Worm (Caenorhabditis elegans): Measurements from ENCODE around the gene smr-1.

smr-1 gene

ce11 chrIII:1169622-1170021, 26.6 kb downstream of the smr-1 start:
- TF ChIP-seq ceh-36 (tag; optimal IDR thresholded peaks at IDR 0.05) (peak; percentile 86), tra-4 (tag; optimal IDR thresholded peaks at IDR 0.05) (no peak)

ce11 chrIII:1173331-1173730, 30.4 kb downstream of the smr-1 start:
- no peak for TF ChIP-seq sea-1 (GFP tag; conservative IDR thresholded peaks at IDR 0.05)
- TF ChIP-seq hmg-4 (GFP tag; optimal IDR thresholded peaks at IDR 0.05) = no peak
- TF ChIP-seq ama-1 (optimal IDR thresholded peaks at IDR 0.05) = no peak
- no peak for TF ChIP-seq F13C5.2 (tag; optimal IDR thresholded peaks at IDR 0.05)
- no peak for TF ChIP-seq tbx-11 (GFP tag; IDR thresholded peaks at IDR 0.05)
- TF ChIP-seq hnd-1 (tag; optimal IDR thresholded peaks at IDR 0.05) = no peak
- TF ChIP-seq ceh-36 (tag; optimal IDR thresholded peaks at IDR 0.05) = no peak
- TF ChIP-seq tra-4 (tag; optimal IDR thresholded peaks at IDR 0.05) = no peak
- TF ChIP-seq flt-1 (GFP tag; IDR thresholded peaks at IDR 0.05) = no peak
- TF ChIP-seq ceh-13 (GFP tag; optimal IDR thresholded peaks at IDR 0.05) = no peak
- no peak for TF ChIP-seq hmbx-1 (tag; optimal IDR thresholded peaks at IDR 0.05)
- no peak for TF ChIP-seq ets-7 (tag; optimal IDR thresholded peaks at IDR 0.05)

- TF ChIP-seq hnd-1 (tag; optimal IDR thresholded peaks at IDR 0.05) (no peak), ceh-13 (GFP tag; optimal IDR thresholded peaks at IDR 0.05) (no peak), sea-1 (GFP tag; conservative IDR thresholded peaks at IDR 0.05) (no peak)
These were observed 33.2 kb downstream of the smr-1 start, which contains the start of gene eak-3 for ce11 chrIII:1176080-1176608. eak-3 (minus strand) TSS chrIII:1176558.

ce11 chrIII:1179006-1179405, 36.0 kb downstream of the smr-1 start:
- TF ChIP-seq aly-1 (tag; optimal IDR thresholded peaks at IDR 0.05) = no peak
- TF ChIP-seq B0310.2 (tag; optimal IDR thresholded peaks at IDR 0.05) = no peak
- no peak for TF ChIP-seq F13C5.2 (tag; optimal IDR thresholded peaks at IDR 0.05)
- TF ChIP-seq ets-7 (tag; optimal IDR thresholded peaks at IDR 0.05) = no peak
- no peak for TF ChIP-seq pes-1 (GFP tag; IDR thresholded peaks at IDR 0.05)
- no peak for TF ChIP-seq flt-1 (GFP tag; IDR thresholded peaks at IDR 0.05)
- TF ChIP-seq hmbx-1 (tag; optimal IDR thresholded peaks at IDR 0.05) = no peak
- no peak for TF ChIP-seq scrt-1 (GFP tag; IDR thresholded peaks at IDR 0.05)
- no peak for TF ChIP-seq hmg-4 (GFP tag; optimal IDR thresholded peaks at IDR 0.05)
- no peak for TF ChIP-seq sea-1 (GFP tag; conservative IDR thresholded peaks at IDR 0.05)
- no peak for TF ChIP-seq ceh-13 (GFP tag; optimal IDR thresholded peaks at IDR 0.05)
- no peak for TF ChIP-seq ama-1 (optimal IDR thresholded peaks at IDR 0.05)
- no peak for TF ChIP-seq tra-4 (tag; optimal IDR thresholded peaks at IDR 0.05)
- TF ChIP-seq ceh-36 (tag; optimal IDR thresholded peaks at IDR 0.05) = no peak
- no peak for TF ChIP-seq hnd-1 (tag; optimal IDR thresholded peaks at IDR 0.05)
- TF ChIP-seq tbx-37 (GFP tag; conservative IDR thresholded peaks at IDR 0.05) = no peak
- no peak for TF ChIP-seq tbx-11 (GFP tag; IDR thresholded peaks at IDR 0.05)

ce11 chrIII:1181756-1182155, 38.8 kb downstream of the smr-1 start, which contains the start of gene nspg-8:
nspg-8 (plus strand) TSS chrIII:1182056.
- TF ChIP-seq hmg-4 (GFP tag; optimal IDR thresholded peaks at IDR 0.05) (no peak), F13C5.2 (tag; optimal IDR thresholded peaks at IDR 0.05) (no peak), pes-1 (GFP tag; IDR thresholded peaks at IDR 0.05) (no peak), flt-1 (GFP tag; IDR thresholded peaks at IDR 0.05) (no peak), ama-1 (optimal IDR thresholded peaks at IDR 0.05) (no peak), ceh-13 (GFP tag; optimal IDR thresholded peaks at IDR 0.05) (no peak), tbx-37 (GFP tag; conservative IDR thresholded peaks at IDR 0.05) (no peak), hmbx-1 (tag; optimal IDR thresholded peaks at IDR 0.05) (no peak), B0310.2 (tag; optimal IDR thresholded peaks at IDR 0.05) (no peak), hnd-1 (tag; optimal IDR thresholded peaks at IDR 0.05) (no peak), aly-1 (tag; optimal IDR thresholded peaks at IDR 0.05) (no peak), sea-1 (GFP tag; conservative IDR thresholded peaks at IDR 0.05) (no peak), scrt-1 (GFP tag; IDR thresholded peaks at IDR 0.05) (no peak), tra-4 (tag; optimal IDR thresholded peaks at IDR 0.05) (no peak), ceh-36 (tag; optimal IDR thresholded peaks at IDR 0.05) (no peak), ets-7 (tag; optimal IDR thresholded peaks at IDR 0.05) (no peak), tbx-11 (GFP tag; IDR thresholded peaks at IDR 0.05) (no peak)

- TF ChIP-seq scrt-1 (GFP tag; IDR thresholded peaks at IDR 0.05) (no peak), hmbx-1 (tag; optimal IDR thresholded peaks at IDR 0.05) (no peak), hnd-1 (tag; optimal IDR thresholded peaks at IDR 0.05) (no peak), ets-7 (tag; optimal IDR thresholded peaks at IDR 0.05) (no peak), ceh-13 (GFP tag; optimal IDR thresholded peaks at IDR 0.05) (no peak), F13C5.2 (tag; optimal IDR thresholded peaks at IDR 0.05) (no peak), ama-1 (optimal IDR thresholded peaks at IDR 0.05) (no peak), aly-1 (tag; optimal IDR thresholded peaks at IDR 0.05) (no peak), tbx-11 (GFP tag; IDR thresholded peaks at IDR 0.05) (no peak), pes-1 (GFP tag; IDR thresholded peaks at IDR 0.05) (no peak)
These were observed 50.4 kb downstream of the smr-1 start, which contains the start of gene Y119D3B.14 for ce11 chrIII:1193326-1193862. Y119D3B.14 (minus strand) TSS chrIII:1193812.

Measured in whole organism, early embryonic.